Worm (Caenorhabditis elegans): ENCODE results near the gene T07E3.2.

ce11 chrIII:6914840-6915239, 8.3 kb downstream of the T07E3.2 start:
- TF ChIP-seq unc-86 (tag; optimal IDR thresholded peaks at IDR 0.05) (no peak), nhr-232 (tag; optimal IDR thresholded peaks at IDR 0.05) (no peak), pros-1 (tag; optimal IDR thresholded peaks at IDR 0.05) (no peak), dve-1 (tag; optimal IDR thresholded peaks at IDR 0.05) (no peak), pha-4 (tag; optimal IDR thresholded peaks at IDR 0.05) (no peak), dmd-4 (tag; optimal IDR thresholded peaks at IDR 0.05; ENCODE audit: borderline replicate concordance) (no peak), ceh-34 (tag; optimal IDR thresholded peaks at IDR 0.05) (no peak), lin-11 (tag; optimal IDR thresholded peaks at IDR 0.05) (no peak), sox-4 (tag; optimal IDR thresholded peaks at IDR 0.05) (no peak), ceh-6 (GFP tag; optimal IDR thresholded peaks at IDR 0.05) (no peak), tbx-2 (tag; optimal IDR thresholded peaks at IDR 0.05) (no peak), hlh-30 (tag; optimal IDR thresholded peaks at IDR 0.05; ENCODE audit: insufficient read depth) (no peak), Y22D7AL.16 (tag; optimal IDR thresholded peaks at IDR 0.05) (no peak)
